Worm (Caenorhabditis elegans) whole organism, early embryonic: ENCODE data around the gene F08G12.5.

Experiments used
- ama-1 ChIP-seq: fragments of 150-350 bp; optimal IDR thresholded peaks from 2 replicates; lab custom pipeline; 2014
- ets-7 ChIP-seq: sonication (generic microtip); optimal IDR thresholded peaks from 2 replicates; lab custom pipeline; 2016; ENCODE audit warnings: missing genotype, missing genetic modification characterization, missing compliant biosample characterization

DNA sequence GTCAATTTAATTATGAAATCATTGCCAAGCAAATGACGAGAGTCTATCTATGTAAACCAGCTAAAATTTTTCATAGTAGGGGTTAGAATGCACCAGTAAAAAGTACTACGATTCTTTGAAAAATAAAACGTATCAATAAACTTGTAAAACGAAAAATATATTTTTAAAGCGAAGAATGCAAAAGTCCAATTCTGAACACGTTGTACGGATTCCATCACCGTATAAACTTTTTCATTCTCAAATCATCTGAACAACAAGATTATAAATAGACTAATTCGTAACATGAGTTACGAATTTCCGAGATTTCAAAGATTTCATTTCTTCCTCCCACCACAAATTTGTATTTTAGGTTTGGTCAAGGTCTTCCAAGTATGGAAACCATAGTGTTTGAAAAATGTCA, 6.7 kb upstream of the F08G12.5 start, which contains the start of gene nlp-57:
- no peak for TF ChIP-seq ama-1
- TF ChIP-seq ets-7 (tag; lab: Kevin White, UChicago): no peak
